Fruit fly (Drosophila melanogaster): ENCODE results near the gene DCX-EMAP.

Gene DCX-EMAP

DNA sequence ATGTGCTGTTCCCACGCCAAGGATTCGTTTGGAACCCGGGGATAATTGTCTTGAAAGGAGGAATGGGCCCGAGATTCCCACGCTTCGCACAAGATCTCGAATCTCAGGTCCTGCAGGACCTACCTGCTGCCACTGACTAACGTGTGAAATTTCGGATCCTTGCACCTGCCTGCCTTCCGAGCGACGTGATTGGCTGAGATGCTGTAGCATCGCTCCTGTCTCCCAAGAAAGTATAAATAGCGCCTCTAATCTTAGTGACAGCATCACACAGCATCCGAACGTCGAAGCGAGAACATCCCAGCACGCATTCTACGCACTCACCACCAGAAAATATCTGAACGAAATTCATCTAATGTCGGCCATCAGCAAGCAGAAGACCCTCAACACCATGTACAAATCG, 71.3 kb downstream of the DCX-EMAP start (continued):
- TF ChIP-seq CG42726 (GFP tag; IDR thresholded peaks at IDR 0.05; ENCODE audit: partially characterized antibody) (no peak), D (optimal IDR thresholded peaks at IDR 0.05) (peak; percentile 92), D (GFP tag; optimal IDR thresholded peaks at IDR 0.05) (no peak), zfh1 (GFP tag; IDR thresholded peaks at IDR 0.05) (peak; percentile 51; the same call in 1 of the 3 replicates), CG6791 (GFP tag; IDR thresholded peaks at IDR 0.05; ENCODE audit: partially characterized antibody) (0 out of 3 replicates have a peak, but pooled peaks have one; percentile 43), CG15601 (tag; optimal IDR thresholded peaks at IDR 0.05) (no peak), sim (GFP tag; IDR thresholded peaks at IDR 0.05) (no peak), CG8944 (GFP tag; optimal IDR thresholded peaks at IDR 0.05) (no peak), Xrp1 (GFP tag; IDR thresholded peaks at IDR 0.05) (no peak), Kr (GFP tag; optimal IDR thresholded peaks at IDR 0.05) (peak; percentile 8), CG15011 (GFP tag; optimal IDR thresholded peaks at IDR 0.05) (no peak), CG33213 (GFP tag; optimal IDR thresholded peaks at IDR 0.05) (no peak), luna (GFP tag; optimal IDR thresholded peaks at IDR 0.05) (no peak), peb (GFP tag; IDR thresholded peaks at IDR 0.05) (no peak), Sox100B (GFP tag; optimal IDR thresholded peaks at IDR 0.05) (no peak), CG4617 (GFP tag; optimal IDR thresholded peaks at IDR 0.05; ENCODE audit: borderline replicate concordance) (no peak), hkb (optimal IDR thresholded peaks at IDR 0.05) (no peak), hkb (GFP tag; IDR thresholded peaks at IDR 0.05) (no peak), Dbx (GFP tag; IDR thresholded peaks at IDR 0.05) (no peak), tgo (GFP tag; IDR thresholded peaks at IDR 0.05) (no peak), hbn (GFP tag; IDR thresholded peaks at IDR 0.05; ENCODE audit: partially characterized antibody) (no peak), Opbp (GFP tag; IDR thresholded peaks at IDR 0.05; ENCODE audit: partially characterized antibody) (no peak), CG16779 (GFP tag; IDR thresholded peaks at IDR 0.05) (no peak), hb (GFP tag; IDR thresholded peaks at IDR 0.05; ENCODE audit: partially characterized antibody) (no peak)

DNA sequence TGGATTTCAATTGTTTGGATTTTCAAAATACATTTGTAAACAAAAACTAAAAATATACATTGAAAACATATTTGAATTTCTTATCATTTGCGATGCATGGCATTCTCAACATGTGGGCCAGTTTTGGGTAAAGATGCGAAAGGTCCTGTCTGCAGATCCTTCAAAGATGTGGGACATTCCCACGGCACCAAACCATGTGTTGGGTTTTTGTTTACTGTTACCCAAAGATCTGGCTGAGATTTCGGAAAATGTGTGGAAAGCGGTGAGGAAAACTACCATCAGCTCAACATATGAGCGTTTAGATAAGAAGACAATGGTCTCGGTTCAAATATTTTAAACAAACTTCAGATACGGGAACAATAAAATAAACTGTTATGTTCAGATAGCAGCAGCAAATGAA, 72.4 kb downstream of the DCX-EMAP start:
- TF ChIP-seq CG2199 (GFP tag; IDR thresholded peaks at IDR 0.05): peak; percentile 95
- peak; percentile 22 for TF ChIP-seq Ets65A (GFP tag)
- peak; percentile 17 for TF ChIP-seq sens (GFP tag)
- no peak for TF ChIP-seq disco-r (GFP tag; optimal IDR thresholded peaks at IDR 0.05)
- no peak for TF ChIP-seq CG9797 (GFP tag; optimal IDR thresholded peaks at IDR 0.05)
- TF ChIP-seq fd102C (GFP tag; optimal IDR thresholded peaks at IDR 0.05): peak; percentile 0
- 0 out of 2 replicates have a peak, but pooled peaks have one; percentile 13 for TF ChIP-seq Xrp1 (GFP tag; IDR thresholded peaks at IDR 0.05)
- TF ChIP-seq ase (GFP tag; IDR thresholded peaks at IDR 0.05): no peak
- TF ChIP-seq Jarid2 (GFP tag; optimal IDR thresholded peaks at IDR 0.05): peak; percentile 15
- TF ChIP-seq twi (tag; optimal IDR thresholded peaks at IDR 0.05): peak; percentile 100
- 0 out of 2 replicates have a peak, but pooled peaks have one; percentile 57 for TF ChIP-seq chm (GFP tag; IDR thresholded peaks at IDR 0.05)
- TF ChIP-seq CG15696 (tag; optimal IDR thresholded peaks at IDR 0.05): peak; percentile 24
- no peak for TF ChIP-seq Oli (tag; optimal IDR thresholded peaks at IDR 0.05)

- TF ChIP-seq CG6654 (GFP tag; optimal IDR thresholded peaks at IDR 0.05) (no peak), D (optimal IDR thresholded peaks at IDR 0.05) (no peak), D (GFP tag; optimal IDR thresholded peaks at IDR 0.05) (peak; percentile 55), bbx (GFP tag; IDR thresholded peaks at IDR 0.05; ENCODE audit: partially characterized antibody) (peak; percentile 61), CG6254 (GFP tag; optimal IDR thresholded peaks at IDR 0.05) (no peak), CG10267 (tag; optimal IDR thresholded peaks at IDR 0.05) (peak; percentile 47), Blimp-1 (GFP tag; optimal IDR thresholded peaks at IDR 0.05) (peak; percentile 7), CG7372 (GFP tag; IDR thresholded peaks at IDR 0.05) (peak; percentile 11; the same call in 1 of the 2 replicates), cas (GFP tag; IDR thresholded peaks at IDR 0.05) (no peak), lola (GFP tag; optimal IDR thresholded peaks at IDR 0.05) (peak in 1 of 3 experiments; percentile 92), CG15514 (GFP tag; optimal IDR thresholded peaks at IDR 0.05) (no peak), CG11560 (tag; IDR thresholded peaks at IDR 0.05) (no peak), CG9609 (GFP tag; optimal IDR thresholded peaks at IDR 0.05) (no peak), mld (GFP tag; IDR thresholded peaks at IDR 0.05; ENCODE audit: partially characterized antibody) (no peak)
Observed at dm6 chr3L:14977536-14978495, 74.2 kb downstream of the DCX-EMAP start.
